Fruit fly (Drosophila melanogaster) whole organism, wandering third instar larva: ENCODE data around the gene Prx1.
A peak's percentile ranks its signal among the peaks of the same experiment; 100 is the strongest.

Source experiments
- Abd-B ChIP-seq: fragments of >200 bp; optimal IDR thresholded peaks from 2 replicates; lab custom pipeline; 2017; ENCODE audit warnings: missing biosample characterization, missing genetic modification characterization
- CG32264 ChIP-seq: fragments of 200-800 bp; sonication (Bioruptor generic); optimal IDR thresholded peaks from 2 replicates; lab custom pipeline; 2016; ENCODE audit warnings: missing biosample characterization, missing genetic modification characterization
- CG9705 ChIP-seq: fragments of 200-800 bp; sonication (Bioruptor generic); optimal IDR thresholded peaks from 2 replicates; lab custom pipeline; 2018; ENCODE audit warnings: missing biosample characterization, mild to moderate bottlenecking, missing genetic modification characterization
- CrebA ChIP-seq: fragments of 200-800 bp; sonication (Bioruptor generic); optimal IDR thresholded peaks from 2 replicates; lab custom pipeline; 2016; ENCODE audit warnings: missing biosample characterization, mild to moderate bottlenecking, missing genetic modification characterization, borderline replicate concordance
- Dfd ChIP-seq: fragments of >200 bp; optimal IDR thresholded peaks from 2 replicates; lab custom pipeline; 2017; ENCODE audit warnings: missing biosample characterization, missing genetic modification characterization
- Dif ChIP-seq: fragments of 200-275, 200-300 bp; sonication (Bioruptor generic); optimal IDR thresholded peaks from 2 replicates; lab custom pipeline; 2018; ENCODE audit warnings: missing biosample characterization, missing genetic modification characterization; ENCODE audit not compliant: partially characterized antibody
- GATAd ChIP-seq: sonication (Bioruptor generic); optimal IDR thresholded peaks from 2 replicates; lab custom pipeline; 2016; ENCODE audit warnings: missing biosample characterization, missing genetic modification characterization
- HLH106 ChIP-seq: fragments of 200-800 bp; optimal IDR thresholded peaks from 3 replicates; lab custom pipeline; 2019; ENCODE audit warnings: missing biosample characterization, mild to moderate bottlenecking, missing genetic modification characterization, moderate library complexity
- Hnf4 ChIP-seq: fragments of 200-800 bp; sonication (Bioruptor generic); optimal IDR thresholded peaks from 2 replicates; lab custom pipeline; 2016; ENCODE audit warnings: missing biosample characterization, mild to moderate bottlenecking, missing genetic modification characterization
- Hr78 ChIP-seq: fragments of >200 bp; optimal IDR thresholded peaks from 2 replicates; lab custom pipeline; 2017; ENCODE audit warnings: missing biosample characterization, missing genetic modification characterization
- Hr83 ChIP-seq: fragments of 200-300 bp; sonication (Bioruptor generic); optimal IDR thresholded peaks from 2 replicates; lab custom pipeline; 2016; ENCODE audit warnings: missing biosample characterization, mild to moderate bottlenecking, missing genetic modification characterization, moderate library complexity; ENCODE audit not compliant: poor library complexity, severe bottlenecking
- Jra ChIP-seq: sonication (Bioruptor generic); optimal IDR thresholded peaks from 2 replicates; lab custom pipeline; 2016; ENCODE audit warnings: missing biosample characterization, missing genetic modification characterization
- Mio ChIP-seq: sonication (Bioruptor generic); optimal IDR thresholded peaks from 2 replicates; lab custom pipeline; 2016; ENCODE audit warnings: missing biosample characterization, missing genetic modification characterization
- Myc ChIP-seq: fragments of >200 bp; optimal IDR thresholded peaks from 2 replicates; lab custom pipeline; 2017
- N ChIP-seq: fragments of >200 bp; optimal IDR thresholded peaks from 2 replicates; lab custom pipeline; 2018; ENCODE audit warnings: missing biosample characterization, missing external identifiers, missing genetic modification characterization
- OdsH ChIP-seq: fragments of 200-800 bp; sonication (Bioruptor generic); optimal IDR thresholded peaks from 2 replicates; lab custom pipeline; 2016; ENCODE audit warnings: missing biosample characterization, mild to moderate bottlenecking, missing genetic modification characterization
- Rel ChIP-seq, 2 experiments: fragments of 200-800 bp; sonication (Bioruptor generic) in 1 of 2; optimal IDR thresholded peaks; 2 replicates in 1 of 2; 3 replicates in 1 of 2; lab custom pipeline; 2016 to 2019; ENCODE audit warnings: mild to moderate bottlenecking in 2 of 2, missing biosample characterization in 2 of 2, missing genetic modification characterization in 2 of 2, moderate library complexity in 1 of 2
- Sp1 ChIP-seq: fragments of 200-800 bp; sonication (Bioruptor generic); optimal IDR thresholded peaks from 3 replicates; lab custom pipeline; 2019; ENCODE audit warnings: missing biosample characterization, mild to moderate bottlenecking, missing genetic modification characterization, moderate library complexity
- Vsx2 ChIP-seq: fragments of 200-300, 225-300 bp; sonication (Bioruptor generic); optimal IDR thresholded peaks from 2 replicates; lab custom pipeline; 2018; ENCODE audit warnings: missing biosample characterization, missing genetic modification characterization; ENCODE audit not compliant: partially characterized antibody
- br ChIP-seq: fragments of 200-800 bp; sonication (Bioruptor generic); optimal IDR thresholded peaks from 2 replicates; lab custom pipeline; 2016; ENCODE audit warnings: missing biosample characterization, missing genetic modification characterization
- brk ChIP-seq: fragments of 200-800 bp; sonication (Bioruptor generic); optimal IDR thresholded peaks from 2 replicates; lab custom pipeline; 2016; ENCODE audit warnings: missing biosample characterization, mild to moderate bottlenecking, missing genetic modification characterization
- dl ChIP-seq, 2 experiments: fragments of 175-275, 200-275 bp in 1 of 2; fragments of 200-275 bp in 1 of 2; sonication (Bioruptor generic); optimal IDR thresholded peaks; lab custom pipeline; 2018; ENCODE audit warnings: mild to moderate bottlenecking in 2 of 2, missing biosample characterization in 2 of 2, missing genetic modification characterization in 2 of 2, moderate library complexity in 2 of 2; ENCODE audit not compliant: partially characterized antibody in 2 of 2, insufficient read depth in 1 of 2
- dmrt93B ChIP-seq: fragments of 200-800 bp; sonication (Bioruptor generic); optimal IDR thresholded peaks from 2 replicates; lab custom pipeline; 2018; ENCODE audit warnings: missing biosample characterization, mild to moderate bottlenecking, missing genetic modification characterization
- dsf ChIP-seq: sonication (Bioruptor generic); optimal IDR thresholded peaks from 2 replicates; lab custom pipeline; 2016; ENCODE audit warnings: missing biosample characterization, missing genetic modification characterization, borderline replicate concordance
- ey ChIP-seq: fragments of 200-800 bp; sonication (Bioruptor generic); optimal IDR thresholded peaks from 2 replicates; lab custom pipeline; 2016; ENCODE audit warnings: missing biosample characterization, missing genetic modification characterization
- foxo ChIP-seq, 2 experiments: fragments of 200-800 bp; sonication (Bioruptor generic); optimal IDR thresholded peaks; 2 replicates in 1 of 2; 3 replicates in 1 of 2; lab custom pipeline; 2016 to 2017; ENCODE audit warnings: missing biosample characterization in 2 of 2, missing genetic modification characterization in 2 of 2
- fru ChIP-seq: fragments of 200-800 bp; sonication (Bioruptor generic); optimal IDR thresholded peaks from 3 replicates; lab custom pipeline; 2016; ENCODE audit warnings: missing biosample characterization, mild to moderate bottlenecking, missing genetic modification characterization
- h ChIP-seq: fragments of 200-800 bp; sonication (Bioruptor generic); optimal IDR thresholded peaks from 3 replicates; lab custom pipeline; 2016; ENCODE audit warnings: missing biosample characterization, mild to moderate bottlenecking, missing genetic modification characterization
- jim ChIP-seq: fragments of 175-275, 200-325 bp; sonication (Bioruptor generic); optimal IDR thresholded peaks from 2 replicates; lab custom pipeline; 2016; ENCODE audit warnings: missing biosample characterization, mild to moderate bottlenecking, missing genetic modification characterization
- lola ChIP-seq: fragments of >200 bp; optimal IDR thresholded peaks from 2 replicates; lab custom pipeline; 2017; ENCODE audit warnings: missing biosample characterization, missing genetic modification characterization
- pan ChIP-seq: fragments of >200 bp; optimal IDR thresholded peaks from 2 replicates; lab custom pipeline; 2017
- psq ChIP-seq: fragments of 200-800 bp; sonication (Bioruptor generic); optimal IDR thresholded peaks from 3 replicates; lab custom pipeline; 2017; ENCODE audit warnings: missing biosample characterization, mild to moderate bottlenecking, missing genetic modification characterization, moderate library complexity
- rgr ChIP-seq: fragments of 200-800 bp; sonication (Bioruptor generic); optimal IDR thresholded peaks from 3 replicates; lab custom pipeline; 2016; ENCODE audit warnings: missing biosample characterization, mild to moderate bottlenecking, missing genetic modification characterization
- sage ChIP-seq: fragments of 200-800 bp; sonication (Bioruptor generic); optimal IDR thresholded peaks from 2 replicates; lab custom pipeline; 2016; ENCODE audit warnings: missing biosample characterization, mild to moderate bottlenecking, missing genetic modification characterization
- sv ChIP-seq: fragments of 200-800 bp; sonication (Bioruptor generic); optimal IDR thresholded peaks from 3 replicates; lab custom pipeline; 2016; ENCODE audit warnings: missing biosample characterization, missing genetic modification characterization
- tai ChIP-seq: sonication (Bioruptor generic); optimal IDR thresholded peaks from 2 replicates; lab custom pipeline; 2016; ENCODE audit warnings: missing biosample characterization, missing genetic modification characterization
- usp ChIP-seq: fragments of >200 bp; optimal IDR thresholded peaks from 2 replicates; lab custom pipeline; 2017; ENCODE audit warnings: missing biosample characterization, missing genetic modification characterization
- woc ChIP-seq: sonication (Bioruptor generic); optimal IDR thresholded peaks from 2 replicates; lab custom pipeline; 2016; ENCODE audit warnings: missing biosample characterization, mild to moderate bottlenecking, missing genetic modification characterization

The Prx1 gene

dm6 chr3L:15211845-15212619, 4.4 kb downstream of the Prx1 start:
- TF ChIP-seq dl (GFP tag; optimal IDR thresholded peaks at IDR 0.05; lab: Kevin White, UChicago; ENCODE audit: insufficient read depth in 1 of 2, partially characterized antibody in 2 of 2) (no peak), woc (peak; percentile 83), Abd-B (GFP tag; lab: Kevin White, UChicago) (no peak), dsf (peak; percentile 28), fru (GFP tag; lab: Kevin White, UChicago) (peak; percentile 83), h (peak; percentile 78), Dfd (GFP tag; lab: Kevin White, UChicago) (no peak), usp (no peak), jim (no peak), CG32264 (GFP tag; lab: Kevin White, UChicago) (no peak), Rel (GFP tag; optimal IDR thresholded peaks at IDR 0.05; lab: Kevin White, UChicago) (no peak), Rel (tag; optimal IDR thresholded peaks at IDR 0.05; lab: Kevin White, UChicago) (peak; percentile 19), tai (peak; percentile 50), Myc (lab: Kevin White, UChicago) (no peak), N (GFP tag; lab: Kevin White, UChicago) (no peak), OdsH (GFP tag; lab: Kevin White, UChicago) (peak; percentile 89), rgr (peak; percentile 75), Hr83 (GFP tag; lab: Kevin White, UChicago) (no peak), Vsx2 (GFP tag; lab: Kevin White, UChicago) (no peak), Jra (GFP tag; lab: Kevin White, UChicago) (peak; percentile 23), Hnf4 (GFP tag; lab: Kevin White, UChicago) (peak; percentile 47), psq (GFP tag; lab: Kevin White, UChicago) (peak; percentile 79), foxo (GFP tag; optimal IDR thresholded peaks at IDR 0.05; lab: Kevin White, UChicago) (peak in 1 of 2 experiments; percentile 88), br (GFP tag; lab: Kevin White, UChicago) (peak; percentile 62), brk (peak; percentile 69), sv (GFP tag; lab: Kevin White, UChicago) (no peak), Mio (GFP tag; lab: Kevin White, UChicago) (no peak), CG9705 (GFP tag; lab: Kevin White, UChicago) (peak; percentile 65), dmrt93B (GFP tag; lab: Kevin White, UChicago) (peak; percentile 81), CrebA (GFP tag; lab: Kevin White, UChicago) (no peak), sage (peak; percentile 4), HLH106 (tag; lab: Kevin White, UChicago) (peak; percentile 84), lola (no peak), Hr78 (no peak), pan (lab: Kevin White, UChicago) (no peak), ey (GFP tag; lab: Kevin White, UChicago) (peak; percentile 79), GATAd (no peak), Sp1 (GFP tag; lab: Kevin White, UChicago) (peak; percentile 91), Dif (GFP tag; lab: Kevin White, UChicago) (no peak)

- TF ChIP-seq rgr (no peak), Sp1 (GFP tag; lab: Kevin White, UChicago) (peak; percentile 9)
Observed at dm6 chr3L:15214348-15215238, 6.9 kb downstream of the Prx1 start.
